Fruit fly (Drosophila melanogaster): ENCODE data around the gene Fas1.

The Fas1 gene

DNA sequence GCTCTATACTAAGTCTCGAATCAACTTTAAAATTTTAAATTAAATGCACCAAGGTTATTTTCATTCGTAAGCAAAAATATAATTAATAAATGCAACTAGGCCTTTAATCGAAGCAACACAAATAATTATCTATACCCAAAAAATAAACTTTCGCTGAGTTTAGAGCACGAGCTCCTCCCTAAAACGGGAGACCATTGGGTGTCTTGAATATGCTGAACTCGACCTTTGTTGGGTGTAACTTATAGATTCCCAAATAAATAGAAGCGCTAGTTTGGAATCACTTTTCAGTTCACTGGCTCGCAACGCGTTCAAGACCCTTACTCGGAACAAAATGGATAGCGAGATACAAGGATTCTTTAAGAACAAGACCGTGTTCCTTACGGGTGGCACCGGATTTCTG lies 7.4 kb upstream of the Fas1 start, which contains the start of gene CG17560:
CG17560 (plus strand) TSS at position 301 of the 400 bp plus-strand sequence.
- no peak for TF ChIP-seq CG14711 (tag; optimal IDR thresholded peaks at IDR 0.05)
- peak; percentile 22 for TF ChIP-seq CG7101 (tag; optimal IDR thresholded peaks at IDR 0.05)
- peak; percentile 21 for TF ChIP-seq CG33017 (tag; optimal IDR thresholded peaks at IDR 0.05)
- TF ChIP-seq CG5204 (GFP tag; optimal IDR thresholded peaks at IDR 0.05): peak; percentile 26

- no peak for TF ChIP-seq toe (GFP tag; optimal IDR thresholded peaks at IDR 0.05)
- TF ChIP-seq CG1620 (GFP tag; optimal IDR thresholded peaks at IDR 0.05): no peak
- TF ChIP-seq pad (GFP tag; optimal IDR thresholded peaks at IDR 0.05): no peak
- TF ChIP-seq cnc (optimal IDR thresholded peaks at IDR 0.05): peak in 1 of 2 experiments; percentile 61
- peak; percentile 39 for TF ChIP-seq kay (GFP tag; ENCODE audit: borderline replicate concordance)
- no peak for TF ChIP-seq CG11617 (GFP tag; optimal IDR thresholded peaks at IDR 0.05)
- no peak for TF ChIP-seq Crg-1 (GFP tag; optimal IDR thresholded peaks at IDR 0.05)
- TF ChIP-seq bab1 (GFP tag; optimal IDR thresholded peaks at IDR 0.05): no peak
- no peak for TF ChIP-seq CG7045 (GFP tag; optimal IDR thresholded peaks at IDR 0.05)
- no peak for TF ChIP-seq ovo (GFP tag; optimal IDR thresholded peaks at IDR 0.05)
- no peak for TF ChIP-seq tj (GFP tag; optimal IDR thresholded peaks at IDR 0.05)
- no peak for TF ChIP-seq CG33017 (tag; optimal IDR thresholded peaks at IDR 0.05)
- no peak for TF ChIP-seq CG14711 (tag; optimal IDR thresholded peaks at IDR 0.05)
These were observed 4.6 kb upstream of the Fas1 start, which contains the start of gene CG14893 for dm6 chr3R:16620478-16620877. Gene CG14893 (plus strand): TSS chr3R:16620778.

- TF ChIP-seq tj (GFP tag; optimal IDR thresholded peaks at IDR 0.05) (no peak), pad (GFP tag; optimal IDR thresholded peaks at IDR 0.05) (no peak), Clk (GFP tag; optimal IDR thresholded peaks at IDR 0.05) (no peak)
These were observed 678 bp upstream of the Fas1 start, which contains the start of gene Ccdc114 for dm6 chr3R:16624371-16624749. Gene Ccdc114 (minus strand): TSS chr3R:16624717.

DNA sequence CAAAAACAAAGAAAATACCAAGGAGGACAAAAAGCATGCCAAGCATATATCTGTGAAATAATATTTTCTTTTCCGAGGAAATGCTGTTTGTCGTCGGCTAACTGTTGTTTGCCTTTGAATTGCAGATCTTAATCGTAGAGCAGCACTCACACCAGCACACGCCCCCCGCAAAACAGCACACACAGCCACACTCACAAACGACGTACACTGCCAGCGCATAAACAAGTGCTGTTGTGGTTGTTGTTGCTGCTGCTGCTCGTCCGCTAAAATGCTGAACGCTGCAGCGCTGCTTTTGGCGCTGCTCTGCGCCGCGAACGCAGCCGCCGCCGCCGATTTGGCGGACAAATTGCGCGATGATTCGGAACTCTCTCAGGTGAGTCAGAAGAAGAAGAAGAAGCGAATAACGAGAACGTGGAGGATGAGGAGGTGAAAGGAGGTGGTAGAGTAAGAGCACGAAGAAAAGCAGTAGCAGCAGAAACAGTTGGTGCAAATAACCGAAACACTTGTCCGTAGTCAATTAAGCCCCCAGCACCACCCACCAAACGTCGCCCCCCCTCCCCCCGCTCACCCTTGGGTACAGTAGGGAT lies 899 bp downstream of the Fas1 start:
- no peak for TF ChIP-seq CG1620 (GFP tag; optimal IDR thresholded peaks at IDR 0.05)
- no peak for TF ChIP-seq CG33017 (tag; optimal IDR thresholded peaks at IDR 0.05)
- peak; percentile 12 for TF ChIP-seq ovo (GFP tag; optimal IDR thresholded peaks at IDR 0.05)
- TF ChIP-seq kay (GFP tag; ENCODE audit: borderline replicate concordance): peak; percentile 79
- TF ChIP-seq CG11617 (GFP tag; optimal IDR thresholded peaks at IDR 0.05): no peak
- TF ChIP-seq tj (GFP tag; optimal IDR thresholded peaks at IDR 0.05): peak; percentile 81

DNA sequence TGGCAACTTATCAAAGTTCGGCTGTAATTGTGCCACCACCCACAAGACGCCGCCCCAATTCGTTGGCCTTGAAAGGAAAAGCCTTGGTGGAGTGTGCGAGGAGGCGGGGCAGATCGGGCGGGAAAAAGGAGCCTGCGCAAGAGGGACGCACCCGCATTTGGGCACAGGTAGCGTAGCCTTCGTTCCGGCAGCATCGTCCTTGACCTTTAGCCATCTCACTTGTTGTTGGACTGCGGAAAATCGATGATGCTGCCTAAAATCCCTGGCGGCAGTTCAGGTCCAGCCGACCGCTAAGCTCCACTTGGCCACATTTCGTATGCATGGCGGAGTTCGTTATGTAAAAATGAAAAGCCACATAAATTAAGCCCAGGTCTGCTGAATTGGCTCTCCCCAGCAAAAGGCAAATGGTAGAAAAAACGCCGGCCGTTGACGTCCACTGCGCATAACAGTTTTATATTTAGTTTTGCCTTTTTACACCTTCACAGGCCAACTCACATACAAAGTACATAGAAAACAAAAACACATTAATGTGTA lies 1.9 kb downstream of the Fas1 start:
- TF ChIP-seq CG33017 (tag; optimal IDR thresholded peaks at IDR 0.05): no peak

dm6 chr3R:16630564-16630963 lies 5.5 kb downstream of the Fas1 start:
- TF ChIP-seq CG11617 (GFP tag; optimal IDR thresholded peaks at IDR 0.05) (no peak), cic (GFP tag; optimal IDR thresholded peaks at IDR 0.05) (no peak), toe (GFP tag; optimal IDR thresholded peaks at IDR 0.05) (no peak), Mnt (GFP tag; optimal IDR thresholded peaks at IDR 0.05) (no peak), pad (GFP tag; optimal IDR thresholded peaks at IDR 0.05) (no peak), CG7101 (tag; optimal IDR thresholded peaks at IDR 0.05) (no peak), kay (GFP tag; ENCODE audit: borderline replicate concordance) (no peak), CG12768 (GFP tag; optimal IDR thresholded peaks at IDR 0.05) (no peak), tj (GFP tag; optimal IDR thresholded peaks at IDR 0.05) (no peak), cnc (optimal IDR thresholded peaks at IDR 0.05) (no peak), Hr96 (GFP tag; optimal IDR thresholded peaks at IDR 0.05) (no peak), Clk (GFP tag; optimal IDR thresholded peaks at IDR 0.05) (no peak), CG7045 (GFP tag; optimal IDR thresholded peaks at IDR 0.05) (no peak)

DNA sequence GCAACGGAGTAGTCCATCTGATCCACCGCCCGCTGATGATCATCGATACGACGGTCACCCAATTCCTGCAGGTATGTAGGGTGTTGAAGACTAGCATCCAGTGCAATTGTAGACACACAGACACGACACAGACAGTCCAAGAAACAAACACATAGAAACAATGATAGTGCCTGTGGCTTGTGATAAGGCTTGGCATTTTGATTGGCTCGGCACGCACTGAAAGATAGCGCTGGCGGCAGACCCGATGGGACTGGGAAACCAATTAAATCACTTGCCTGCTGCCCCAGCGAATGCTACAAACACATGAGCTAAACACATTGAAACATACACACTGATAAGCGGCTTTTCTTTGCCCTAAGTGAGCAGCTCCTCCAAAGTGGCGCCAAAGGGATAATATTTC lies 7.7 kb downstream of the Fas1 start:
- TF ChIP-seq CG7045 (GFP tag; optimal IDR thresholded peaks at IDR 0.05): no peak
- TF ChIP-seq ovo (GFP tag; optimal IDR thresholded peaks at IDR 0.05): no peak
- TF ChIP-seq CG7101 (tag; optimal IDR thresholded peaks at IDR 0.05): no peak

- peak; percentile 33 for TF ChIP-seq bab1 (GFP tag; optimal IDR thresholded peaks at IDR 0.05)
- no peak for TF ChIP-seq CG12768 (GFP tag; optimal IDR thresholded peaks at IDR 0.05)
These were observed 15.0 kb downstream of the Fas1 start, which contains the start of gene nonA-l for dm6 chr3R:16640005-16640408. Gene nonA-l (plus strand): TSS chr3R:16640205.
